Fruit fly (Drosophila melanogaster): ENCODE results near the gene CG9521.

DNA sequence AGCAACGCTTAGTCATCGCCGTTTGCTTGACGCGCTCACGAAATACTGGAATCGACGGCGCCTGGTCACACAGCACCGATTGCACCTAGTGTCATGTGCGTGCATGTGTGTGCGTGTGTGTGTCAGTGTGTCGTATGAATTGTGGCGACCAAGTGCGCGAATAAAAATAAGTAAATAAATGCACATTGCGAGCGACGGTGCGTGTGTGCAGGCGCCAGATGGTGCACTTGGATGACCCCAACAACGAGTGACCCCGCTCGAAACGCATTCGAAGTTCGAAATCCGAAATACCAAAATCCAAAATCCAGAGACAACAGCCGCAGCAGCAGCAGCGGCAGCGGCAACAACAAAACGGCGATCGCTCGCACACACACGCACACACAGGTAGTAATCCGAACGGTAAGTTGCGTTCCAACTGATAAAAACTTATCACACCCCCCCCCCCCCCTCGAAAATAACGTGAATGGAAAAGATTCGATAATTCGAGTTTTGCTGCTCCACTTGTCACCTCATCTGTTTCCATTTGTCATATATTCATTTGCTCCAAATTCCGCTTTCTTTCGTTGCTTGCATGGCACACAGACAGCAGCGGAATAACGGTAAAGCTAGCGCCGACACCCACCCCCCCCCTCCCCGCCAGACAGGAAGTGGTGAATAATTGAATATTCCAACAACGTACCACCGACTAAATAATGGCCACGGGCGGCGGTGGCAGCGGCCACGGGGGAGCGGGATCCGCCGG lies 20.3 kb downstream of the CG9521 start, which contains the start of gene CG14411:
- TF ChIP-seq Dfd (GFP tag; optimal IDR thresholded peaks at IDR 0.05) (no peak), N (GFP tag; optimal IDR thresholded peaks at IDR 0.05) (no peak), psq (GFP tag; optimal IDR thresholded peaks at IDR 0.05) (no peak), dmrt93B (GFP tag; optimal IDR thresholded peaks at IDR 0.05) (no peak), Jra (GFP tag; optimal IDR thresholded peaks at IDR 0.05) (no peak), CG32264 (GFP tag; optimal IDR thresholded peaks at IDR 0.05) (no peak), brk (GFP tag; optimal IDR thresholded peaks at IDR 0.05) (no peak), Vsx2 (GFP tag; optimal IDR thresholded peaks at IDR 0.05; ENCODE audit: partially characterized antibody) (no peak)

All from whole organism, wandering third instar larva.